Worm (Caenorhabditis elegans): ENCODE measurements around the gene exo-1.

The exo-1 gene

ce11 chrIII:13411202-13411601 is 12.1 kb upstream of the exo-1 start (continued):
- TF ChIP-seq tbp1 (GFP tag; optimal IDR thresholded peaks at IDR 0.05) (peak; percentile 85), K12H6.12 (tag; optimal IDR thresholded peaks at IDR 0.05) (no peak), bed-1 (GFP tag; IDR thresholded peaks at IDR 0.05) (no peak), F39B2.1 (GFP tag; IDR thresholded peaks at IDR 0.05) (no peak), F37B4.10 (GFP tag; IDR thresholded peaks at IDR 0.05) (no peak), hlh-12 (tag; optimal IDR thresholded peaks at IDR 0.05) (no peak), B0035.1 (tag; optimal IDR thresholded peaks at IDR 0.05) (no peak), atf-7 (tag; optimal IDR thresholded peaks at IDR 0.05) (no peak), B0261.1 (tag; optimal IDR thresholded peaks at IDR 0.05) (peak; percentile 65), die-1 (tag; optimal IDR thresholded peaks at IDR 0.05) (peak; percentile 75), lsl-1 (GFP tag; optimal IDR thresholded peaks at IDR 0.05) (peak; percentile 11), lin-26 (GFP tag; IDR thresholded peaks at IDR 0.05) (peak; percentile 72; the same call in 1 of the 2 replicates)

- no peak for TF ChIP-seq sea-2 (GFP tag; IDR thresholded peaks at IDR 0.05)
- no peak for TF ChIP-seq mel-28 (tag; optimal IDR thresholded peaks at IDR 0.05; ENCODE audit: borderline replicate concordance)
- TF ChIP-seq ama-1 (optimal IDR thresholded peaks at IDR 0.05): no peak
- no peak for TF ChIP-seq ama-1 (GFP tag; optimal IDR thresholded peaks at IDR 0.05)
- no peak for TF ChIP-seq bed-1 (GFP tag; IDR thresholded peaks at IDR 0.05)
- no peak for TF ChIP-seq ztf-28 (GFP tag; IDR thresholded peaks at IDR 0.05)
- TF ChIP-seq repo-1 (tag; optimal IDR thresholded peaks at IDR 0.05): no peak
- TF ChIP-seq aptf-2 (GFP tag; conservative IDR thresholded peaks at IDR 0.05): no peak
- TF ChIP-seq lsl-1 (GFP tag; optimal IDR thresholded peaks at IDR 0.05): peak; percentile 3
- peak; percentile 59; the same call in 1 of the 2 replicates for TF ChIP-seq hmg-1.2 (GFP tag; IDR thresholded peaks at IDR 0.05)
- TF ChIP-seq tbx-9 (tag; optimal IDR thresholded peaks at IDR 0.05; ENCODE audit: borderline replicate concordance): no peak
- no peak for TF ChIP-seq snpc-1.1 (tag; optimal IDR thresholded peaks at IDR 0.05; ENCODE audit: insufficient read depth)
- TF ChIP-seq die-1 (tag; optimal IDR thresholded peaks at IDR 0.05): peak; percentile 76
- TF ChIP-seq Y53G8AR.9 (GFP tag; conservative IDR thresholded peaks at IDR 0.05): no peak
- no peak for TF ChIP-seq F23B12.7 (tag; optimal IDR thresholded peaks at IDR 0.05; ENCODE audit: insufficient read depth)
- TF ChIP-seq tlf-1 (GFP tag; optimal IDR thresholded peaks at IDR 0.05): no peak
- no peak for TF ChIP-seq snpc-1.3 (tag; optimal IDR thresholded peaks at IDR 0.05; ENCODE audit: insufficient read depth)
- TF ChIP-seq atf-7 (tag; optimal IDR thresholded peaks at IDR 0.05): no peak
- peak; percentile 34 for TF ChIP-seq xnd-1 (tag; optimal IDR thresholded peaks at IDR 0.05)
- TF ChIP-seq madf-6 (GFP tag; IDR thresholded peaks at IDR 0.05): peak; percentile 57
- no peak for TF ChIP-seq him-1 (tag; optimal IDR thresholded peaks at IDR 0.05)
- peak; percentile 43 for TF ChIP-seq efl-1 (GFP tag; optimal IDR thresholded peaks at IDR 0.05)
- 0 out of 2 replicates have a peak, but pooled peaks have one; percentile 21 for TF ChIP-seq D2030.7 (GFP tag; IDR thresholded peaks at IDR 0.05)
- TF ChIP-seq sdz-38 (tag; optimal IDR thresholded peaks at IDR 0.05): no peak
- no peak for TF ChIP-seq egrh-3 (GFP tag; IDR thresholded peaks at IDR 0.05)
- no peak for TF ChIP-seq ceh-79 (tag; optimal IDR thresholded peaks at IDR 0.05)
Observed at ce11 chrIII:13418975-13419374, 4.3 kb upstream of the exo-1 start.

- TF ChIP-seq ets-4 (GFP tag; optimal IDR thresholded peaks at IDR 0.05) (no peak), let-607 (tag; optimal IDR thresholded peaks at IDR 0.05) (peak in 1 of 2 experiments; percentile 61)
Observed at ce11 chrIII:13426036-13426435, 2.7 kb downstream of the exo-1 start, which contains the start of gene cope-1. Gene cope-1 (plus strand): TSS chrIII:13426264.

Data from whole organism, young adult.